Fruit fly (Drosophila melanogaster) whole organism, embryonic: ENCODE data around the gene HisCl1.

Experiments
- ATbp ChIP-seq: fragments of 200-800 bp; sonication (Bioruptor generic); optimal IDR thresholded peaks from 2 replicates; lab custom pipeline; 2017; ENCODE audit warnings: missing biosample characterization, mild to moderate bottlenecking, missing genetic modification characterization, missing genetic modification reagents
- B-H2 ChIP-seq: fragments of 200-800 bp; sonication (Bioruptor generic); optimal IDR thresholded peaks from 2 replicates; lab custom pipeline; 2018; ENCODE audit warnings: missing biosample characterization, mild to moderate bottlenecking, missing genetic modification characterization
- CG10565 ChIP-seq: fragments of 200-800 bp; sonication (Bioruptor generic); optimal IDR thresholded peaks from 3 replicates; lab custom pipeline; 2016; ENCODE audit warnings: missing biosample characterization, mild to moderate bottlenecking, missing genetic modification characterization
- CG10959 ChIP-seq: fragments of 200-800 bp; sonication (Bioruptor generic); IDR thresholded peaks from 2 replicates; pipeline ENCODE4 v1.3.6; 2022; ENCODE audit warnings: missing biosample characterization, missing genetic modification characterization
- CG10979 ChIP-seq: fragments of 200-800 bp; sonication (Bioruptor generic); optimal IDR thresholded peaks from 2 replicates; lab custom pipeline; 2018; ENCODE audit warnings: missing biosample characterization, mild to moderate bottlenecking, missing genetic modification characterization, moderate library complexity
- CG11696 ChIP-seq: fragments of 200-800 bp; sonication (Bioruptor generic); IDR thresholded peaks from 2 replicates; pipeline ENCODE4 v1.3.6; 2022; ENCODE audit warnings: missing biosample characterization, missing genetic modification characterization
- CG13424 ChIP-seq: fragments of 200-800 bp; sonication (Bioruptor generic); optimal IDR thresholded peaks from 2 replicates; lab custom pipeline; 2019; ENCODE audit warnings: missing biosample characterization, mild to moderate bottlenecking, missing genetic modification characterization, moderate library complexity
- CG2875 ChIP-seq: fragments of 200-800 bp; sonication (Bioruptor generic); optimal IDR thresholded peaks from 2 replicates; lab custom pipeline; 2017; ENCODE audit warnings: missing biosample characterization, mild to moderate bottlenecking, missing genetic modification characterization, missing genetic modification reagents
- CG32772 ChIP-seq: fragments of 200-800 bp; sonication (Bioruptor generic); IDR thresholded peaks from 2 replicates; pipeline ENCODE4 v1.3.6; 2022; ENCODE audit warnings: missing biosample characterization, missing genetic modification characterization
- CG3995 ChIP-seq: fragments of 200-800 bp; sonication (Bioruptor generic); optimal IDR thresholded peaks from 3 replicates; lab custom pipeline; 2016; ENCODE audit warnings: missing biosample characterization, missing genetic modification characterization
- CG6689 ChIP-seq: fragments of 200-800 bp; sonication (Bioruptor generic); IDR thresholded peaks from 2 replicates; pipeline ENCODE4 v1.3.6; 2022; ENCODE audit warnings: missing biosample characterization, missing genetic modification characterization
- CG8290 ChIP-seq, 3 experiments: fragments of 200-800 bp; sonication (Bioruptor generic); optimal IDR thresholded peaks; 2 replicates each; lab custom pipeline; 2016 to 2019; ENCODE audit warnings: missing biosample characterization in 3 of 3, missing genetic modification characterization in 3 of 3, mild to moderate bottlenecking in 2 of 3, moderate library complexity in 1 of 3
- CG8359 ChIP-seq: fragments of 200-800 bp; sonication (Bioruptor generic); optimal IDR thresholded peaks from 2 replicates; lab custom pipeline; 2017; ENCODE audit warnings: missing biosample characterization, mild to moderate bottlenecking, missing genetic modification characterization, borderline replicate concordance
- CHES-1-like ChIP-seq: fragments of 200-800 bp; sonication (Bioruptor generic); optimal IDR thresholded peaks from 2 replicates; lab custom pipeline; 2016; ENCODE audit warnings: missing biosample characterization, missing genetic modification characterization
- Camta ChIP-seq: fragments of 200-800 bp; sonication (Bioruptor generic); optimal IDR thresholded peaks from 2 replicates; lab custom pipeline; 2016; ENCODE audit warnings: missing biosample characterization, missing genetic modification characterization
- D19A ChIP-seq: fragments of 200-800 bp; optimal IDR thresholded peaks from 3 replicates; lab custom pipeline; 2019; ENCODE audit warnings: missing biosample characterization, mild to moderate bottlenecking, missing genetic modification characterization, moderate library complexity
- Deaf1 ChIP-seq: fragments of 200-800 bp; optimal IDR thresholded peaks from 3 replicates; lab custom pipeline; 2019; ENCODE audit warnings: missing biosample characterization, mild to moderate bottlenecking, missing genetic modification characterization, moderate library complexity
- Eip74EF ChIP-seq, 2 experiments: fragments of 200-800 bp in 1 of 2; fragments of >200 bp in 1 of 2; sonication (Bioruptor generic) in 1 of 2; optimal IDR thresholded peaks; 2 replicates each; lab custom pipeline; 2017 to 2019; ENCODE audit warnings: missing biosample characterization in 2 of 2, missing genetic modification characterization in 2 of 2, mild to moderate bottlenecking in 1 of 2, moderate library complexity in 1 of 2
- Gsc ChIP-seq: fragments of 200-800 bp; sonication (Bioruptor generic); IDR thresholded peaks from 2 replicates; pipeline ENCODE4 v1.3.6; 2022; ENCODE audit warnings: missing biosample characterization, missing genetic modification characterization
- HmgD ChIP-seq: fragments of 200-800 bp; sonication (Bioruptor generic); optimal IDR thresholded peaks from 3 replicates; lab custom pipeline; 2016; ENCODE audit warnings: missing biosample characterization, missing genetic modification characterization
- Hr51 ChIP-seq, 2 experiments: fragments of 200-800 bp; sonication (Bioruptor generic); optimal IDR thresholded peaks; 2 replicates in 1 of 2; 3 replicates in 1 of 2; lab custom pipeline; 2016 to 2018; ENCODE audit warnings: missing biosample characterization in 2 of 2, missing genetic modification characterization in 2 of 2, mild to moderate bottlenecking in 1 of 2, moderate library complexity in 1 of 2
- Neu2 ChIP-seq: fragments of 200-800 bp; sonication (Bioruptor generic); optimal IDR thresholded peaks from 3 replicates; lab custom pipeline; 2016; ENCODE audit warnings: missing biosample characterization, missing genetic modification characterization, borderline replicate concordance
- PHDP ChIP-seq: fragments of 200-800 bp; sonication (Bioruptor generic); optimal IDR thresholded peaks from 3 replicates; lab custom pipeline; 2018; ENCODE audit warnings: missing biosample characterization, mild to moderate bottlenecking, missing genetic modification characterization, moderate library complexity
- TFAM ChIP-seq: fragments of 200-800 bp; sonication (Bioruptor generic); optimal IDR thresholded peaks from 2 replicates; lab custom pipeline; 2017; ENCODE audit warnings: missing biosample characterization, missing genetic modification characterization, inconsistent platforms
- Usf ChIP-seq: fragments of 200-800 bp; sonication (Bioruptor generic); optimal IDR thresholded peaks from 2 replicates; lab custom pipeline; 2017; ENCODE audit warnings: missing genotype, missing biosample characterization, missing genetic modification characterization
- ara ChIP-seq: fragments of 200-800 bp; sonication (Bioruptor generic); IDR thresholded peaks from 2 replicates; pipeline ENCODE4 v1.3.6; 2022; ENCODE audit warnings: missing biosample characterization, missing genetic modification characterization
- az2 ChIP-seq: fragments of 200-800 bp; sonication (Bioruptor generic); optimal IDR thresholded peaks from 3 replicates; lab custom pipeline; 2016; ENCODE audit warnings: missing biosample characterization, missing genetic modification characterization
- bbx ChIP-seq: fragments of 200-800 bp; sonication (Bioruptor generic); IDR thresholded peaks from 2 replicates; pipeline ENCODE4 v1.3.6; 2022; ENCODE audit warnings: missing biosample characterization, missing genetic modification characterization; ENCODE audit not compliant: partially characterized antibody
- bowl ChIP-seq: fragments of 200-800 bp; sonication (Bioruptor generic); IDR thresholded peaks from 2 replicates; pipeline ENCODE4 v1.3.6; 2022; ENCODE audit warnings: missing biosample characterization, missing genetic modification characterization
- cas ChIP-seq: fragments of 200-800 bp; sonication (Bioruptor generic); IDR thresholded peaks from 2 replicates; pipeline ENCODE4 v1.3.6; 2022; ENCODE audit warnings: missing biosample characterization, missing genetic modification characterization
- cato ChIP-seq: fragments of 200-800 bp; sonication (Bioruptor generic); optimal IDR thresholded peaks from 2 replicates; lab custom pipeline; 2016; ENCODE audit warnings: missing biosample characterization, missing genetic modification characterization, borderline replicate concordance
- crol ChIP-seq: fragments of 200-800 bp; sonication (Bioruptor generic); IDR thresholded peaks from 2 replicates; pipeline ENCODE4 v1.3.6; 2022; ENCODE audit warnings: missing biosample characterization, missing genetic modification characterization
- dmrt99B ChIP-seq: fragments of 200-800 bp; sonication (Bioruptor generic); optimal IDR thresholded peaks from 2 replicates; lab custom pipeline; 2018; ENCODE audit warnings: missing biosample characterization, mild to moderate bottlenecking, missing genetic modification characterization, moderate library complexity
- dpn ChIP-seq, 2 experiments: fragments of 200-800 bp; sonication (Bioruptor generic); optimal IDR thresholded peaks; 3 replicates each; lab custom pipeline; 2016; ENCODE audit warnings: missing biosample characterization in 2 of 2, missing genetic modification characterization in 2 of 2
- ems ChIP-seq: fragments of 200-800 bp; sonication (Bioruptor generic); optimal IDR thresholded peaks from 3 replicates; lab custom pipeline; 2016; ENCODE audit warnings: missing biosample characterization, missing genetic modification characterization
- fd64A ChIP-seq: fragments of 200-800 bp; sonication (Bioruptor generic); optimal IDR thresholded peaks from 3 replicates; lab custom pipeline; 2018; ENCODE audit warnings: missing biosample characterization, mild to moderate bottlenecking, missing genetic modification characterization
- gce ChIP-seq: fragments of 200-800 bp; sonication (Bioruptor generic); IDR thresholded peaks from 3 replicates; pipeline ENCODE4 v1.3.6; 2022; ENCODE audit warnings: missing biosample characterization, missing genetic modification characterization
- grn ChIP-seq: fragments of 200-800 bp; sonication (Bioruptor generic); optimal IDR thresholded peaks from 3 replicates; lab custom pipeline; 2017; ENCODE audit warnings: missing biosample characterization, missing genetic modification characterization
- jing ChIP-seq: fragments of 200-800 bp; sonication (Bioruptor generic); optimal IDR thresholded peaks from 2 replicates; lab custom pipeline; 2018; ENCODE audit warnings: missing biosample characterization, mild to moderate bottlenecking, missing genetic modification characterization
- lbe ChIP-seq: fragments of 200-800 bp; sonication (Bioruptor generic); optimal IDR thresholded peaks from 2 replicates; lab custom pipeline; 2016; ENCODE audit warnings: missing biosample characterization, mild to moderate bottlenecking, missing genetic modification characterization
- pum ChIP-seq: fragments of 200-800 bp; sonication (Bioruptor generic); optimal IDR thresholded peaks from 2 replicates; lab custom pipeline; 2016; ENCODE audit warnings: missing biosample characterization, missing genetic modification characterization
- rib ChIP-seq: fragments of 200-800 bp; sonication (Bioruptor generic); IDR thresholded peaks from 2 replicates; pipeline ENCODE4 v1.3.6; 2022; ENCODE audit warnings: missing biosample characterization, missing genetic modification characterization
- sens-2 ChIP-seq: fragments of 200-800 bp; sonication (Bioruptor generic); IDR thresholded peaks from 2 replicates; pipeline ENCODE4 v1.3.6; 2022; ENCODE audit warnings: missing biosample characterization, missing genetic modification characterization
- slbo ChIP-seq: fragments of 200-800 bp; sonication (Bioruptor generic); IDR thresholded peaks from 2 replicates; pipeline ENCODE4 v1.3.6; 2022; ENCODE audit warnings: missing biosample characterization, missing genetic modification characterization
- sna ChIP-seq: fragments of 200-800 bp; sonication (Bioruptor generic); IDR thresholded peaks from 2 replicates; pipeline ENCODE4 v1.3.6; 2022; ENCODE audit warnings: missing biosample characterization, missing genetic modification characterization; ENCODE audit not compliant: partially characterized antibody
- tup ChIP-seq: fragments of 200-800 bp; sonication (Bioruptor generic); optimal IDR thresholded peaks from 2 replicates; lab custom pipeline; 2016; ENCODE audit warnings: missing biosample characterization, mild to moderate bottlenecking, missing genetic modification characterization, moderate library complexity
- zen ChIP-seq: fragments of 200-800 bp; sonication (Bioruptor generic); optimal IDR thresholded peaks from 3 replicates; lab custom pipeline; 2018; ENCODE audit warnings: missing biosample characterization, mild to moderate bottlenecking, missing genetic modification characterization, moderate library complexity
- zf30C ChIP-seq: fragments of 200-800 bp; sonication (Bioruptor generic); optimal IDR thresholded peaks from 3 replicates; lab custom pipeline; 2018; ENCODE audit warnings: missing biosample characterization, mild to moderate bottlenecking, missing genetic modification characterization

The HisCl1 gene

dm6 chr3R:11779357-11780018 lies 7.5 kb upstream of the HisCl1 start (continued):
- TF ChIP-seq HmgD (GFP tag; lab: Kevin White, UChicago) (peak; percentile 1), Gsc (GFP tag; lab: Robert Waterston, UW) (peak; percentile 61), CG8290 (GFP tag; optimal IDR thresholded peaks at IDR 0.05; lab: Kevin White, UChicago) (peak; percentile 86), CG8290 (tag; optimal IDR thresholded peaks at IDR 0.05; lab: Kevin White, UChicago) (peak in 1 of 2 experiments; percentile 22), ATbp (GFP tag; lab: Kevin White, UChicago) (peak; percentile 69), CG2875 (GFP tag; lab: Kevin White, UChicago) (peak; percentile 67), Hr51 (GFP tag; optimal IDR thresholded peaks at IDR 0.05; lab: Kevin White, UChicago) (peak in 1 of 2 experiments; percentile 57), TFAM (GFP tag; lab: Kevin White, UChicago) (no peak), Usf (GFP tag; lab: Kevin White, UChicago) (peak; percentile 78), ara (GFP tag; lab: Robert Waterston, UW) (peak; percentile 70), CG13424 (peak; percentile 81), CG10959 (peak; percentile 72), dpn (GFP tag; optimal IDR thresholded peaks at IDR 0.05; lab: Kevin White, UChicago) (peak; percentile 19 to 66), tup (peak; percentile 26), crol (peak; percentile 95), az2 (GFP tag; lab: Kevin White, UChicago) (peak; percentile 85), CG6689 (peak; percentile 48), rib (GFP tag; lab: Robert Waterston, UW) (no peak), CG10979 (peak; percentile 94), Deaf1 (no peak), CG8359 (peak; percentile 76), B-H2 (no peak), bbx (GFP tag; lab: Robert Waterston, UW) (no peak), CG11696 (GFP tag; lab: Robert Waterston, UW) (no peak), CG3995 (GFP tag; lab: Kevin White, UChicago) (no peak), slbo (no peak), cas (GFP tag; lab: Robert Waterston, UW) (no peak), CHES-1-like (GFP tag; lab: Kevin White, UChicago) (peak; percentile 26), grn (GFP tag; lab: Kevin White, UChicago) (peak; percentile 20), zf30C (no peak), lbe (GFP tag; lab: Kevin White, UChicago) (peak; percentile 79), pum (GFP tag; lab: Kevin White, UChicago) (peak; percentile 39), CG10565 (GFP tag; lab: Kevin White, UChicago) (peak; percentile 29), sna (GFP tag; lab: Robert Waterston, UW) (no peak), D19A (tag; lab: Kevin White, UChicago) (peak; percentile 99), Eip74EF (GFP tag; optimal IDR thresholded peaks at IDR 0.05; lab: Kevin White, UChicago) (peak in 1 of 2 experiments; percentile 71), sens-2 (0 out of 2 replicates have a peak, but pooled peaks have one; percentile 32), dmrt99B (tag; lab: Kevin White, UChicago) (peak; percentile 74), ems (GFP tag; lab: Kevin White, UChicago) (peak; percentile 16), Neu2 (GFP tag; lab: Kevin White, UChicago) (no peak), bowl (GFP tag; lab: Robert Waterston, UW) (no peak), zen (tag; lab: Kevin White, UChicago) (peak; percentile 70), Camta (peak; percentile 68), cato (GFP tag; lab: Kevin White, UChicago) (peak; percentile 67), gce (0 out of 3 replicates have a peak, but pooled peaks have one; percentile 18), jing (GFP tag; lab: Kevin White, UChicago) (peak; percentile 78), CG32772 (GFP tag; lab: Robert Waterston, UW) (0 out of 2 replicates have a peak, but pooled peaks have one; percentile 19), fd64A (GFP tag; lab: Kevin White, UChicago) (no peak), PHDP (tag; lab: Kevin White, UChicago) (peak; percentile 63)
